Fruit fly (Drosophila melanogaster): ENCODE measurements around the gene CG11964.

CG11964 gene

DNA sequence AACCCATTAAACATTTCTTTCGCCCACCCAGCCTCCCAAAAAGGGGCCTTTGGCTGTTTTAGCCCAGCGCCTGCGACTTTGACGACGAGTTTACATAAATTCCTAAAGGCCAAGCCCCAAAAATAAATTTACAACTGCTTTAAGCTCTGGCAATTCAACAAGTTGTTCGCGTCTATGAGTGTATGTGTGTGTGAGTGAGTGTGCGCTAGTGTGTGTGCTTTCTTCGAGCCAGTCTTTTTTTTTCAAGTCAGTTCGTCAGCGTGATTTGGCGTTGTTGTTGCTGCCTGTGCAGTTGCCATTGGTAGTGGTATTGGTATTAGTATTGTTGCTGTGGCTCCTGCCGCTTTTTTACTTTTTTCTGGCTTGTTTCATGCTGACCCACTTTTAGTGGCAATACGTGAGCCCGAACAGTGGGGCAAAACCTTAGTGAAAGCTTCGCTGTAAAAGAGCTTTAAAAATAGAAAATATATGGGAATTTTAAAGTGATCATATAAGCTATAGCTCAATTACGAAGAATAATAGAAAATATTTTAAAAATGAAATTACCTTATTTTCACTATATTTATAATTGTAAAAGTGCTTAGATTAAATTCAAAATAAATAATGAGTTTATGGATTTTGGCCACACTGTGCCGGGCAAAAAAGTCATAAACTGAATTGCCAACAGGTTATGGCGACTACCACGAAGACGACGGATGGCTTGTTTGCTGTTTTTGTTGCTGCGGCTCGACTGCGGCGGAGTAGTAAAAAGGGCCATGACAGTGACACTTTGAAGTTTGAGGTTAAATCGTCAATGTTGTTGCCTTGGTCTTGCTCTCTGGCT is 893 bp upstream of the CG11964 start (continued):
- TF ChIP-seq Atf-2 (GFP tag; optimal IDR thresholded peaks at IDR 0.05): no peak
- TF ChIP-seq corto (GFP tag; optimal IDR thresholded peaks at IDR 0.05): peak; percentile 44
- TF ChIP-seq MESR4 (GFP tag; optimal IDR thresholded peaks at IDR 0.05): no peak
- peak; percentile 83 for TF ChIP-seq Xbp1 (GFP tag; optimal IDR thresholded peaks at IDR 0.05)
- TF ChIP-seq TFAM (GFP tag; optimal IDR thresholded peaks at IDR 0.05): no peak
- peak; percentile 69 for TF ChIP-seq tio (GFP tag; optimal IDR thresholded peaks at IDR 0.05)
- peak; percentile 79 for TF ChIP-seq H15 (GFP tag; IDR thresholded peaks at IDR 0.05)
- no peak for TF ChIP-seq ham (GFP tag; IDR thresholded peaks at IDR 0.05)
- TF ChIP-seq E2f1 (GFP tag; IDR thresholded peaks at IDR 0.05): peak; percentile 85
- TF ChIP-seq Dek (tag; optimal IDR thresholded peaks at IDR 0.05): peak; percentile 78
- TF ChIP-seq Hr39 (optimal IDR thresholded peaks at IDR 0.05): no peak
- TF ChIP-seq CG10959 (GFP tag; IDR thresholded peaks at IDR 0.05): peak; percentile 31; the same call in 1 of the 2 replicates
- peak; percentile 64 for TF ChIP-seq CG3847 (GFP tag; IDR thresholded peaks at IDR 0.05)
- TF ChIP-seq ab (GFP tag; optimal IDR thresholded peaks at IDR 0.05): no peak
- TF ChIP-seq CG8290 (GFP tag; optimal IDR thresholded peaks at IDR 0.05): peak; percentile 52
- TF ChIP-seq CG8290 (tag; optimal IDR thresholded peaks at IDR 0.05): no peak
- TF ChIP-seq vfl (GFP tag; optimal IDR thresholded peaks at IDR 0.05): peak; percentile 41
- peak; percentile 60; the same call in 1 of the 2 replicates for TF ChIP-seq CG10321 (GFP tag; IDR thresholded peaks at IDR 0.05)
- no peak for TF ChIP-seq sr (GFP tag; IDR thresholded peaks at IDR 0.05)
- TF ChIP-seq CG4424 (GFP tag; optimal IDR thresholded peaks at IDR 0.05): peak; percentile 84
- no peak for TF ChIP-seq CG8089 (GFP tag; optimal IDR thresholded peaks at IDR 0.05)
- peak; percentile 24 for TF ChIP-seq CG9876 (GFP tag; optimal IDR thresholded peaks at IDR 0.05)
- peak; percentile 79 to 94 for TF ChIP-seq bsh (GFP tag; optimal IDR thresholded peaks at IDR 0.05)
- TF ChIP-seq CG12391 (tag; optimal IDR thresholded peaks at IDR 0.05): peak; percentile 88
- peak; percentile 84 for TF ChIP-seq CG18599 (GFP tag; optimal IDR thresholded peaks at IDR 0.05)
- TF ChIP-seq vvl (GFP tag; IDR thresholded peaks at IDR 0.05): peak; percentile 86
- TF ChIP-seq CG1832 (GFP tag; optimal IDR thresholded peaks at IDR 0.05): no peak
- TF ChIP-seq CG4404 (GFP tag; IDR thresholded peaks at IDR 0.05): peak; percentile 62
- TF ChIP-seq HLHmδ (GFP tag; optimal IDR thresholded peaks at IDR 0.05): no peak
- TF ChIP-seq B-H2 (GFP tag; optimal IDR thresholded peaks at IDR 0.05): no peak
- TF ChIP-seq oc (tag; optimal IDR thresholded peaks at IDR 0.05): peak; percentile 60
- peak; percentile 18 for TF ChIP-seq Myb (GFP tag; optimal IDR thresholded peaks at IDR 0.05)
- peak; percentile 55 for TF ChIP-seq Chrac-16 (GFP tag; optimal IDR thresholded peaks at IDR 0.05)
- peak; percentile 65 for TF ChIP-seq CG18476 (GFP tag; optimal IDR thresholded peaks at IDR 0.05)
- peak; percentile 9 for TF ChIP-seq Dad (GFP tag; optimal IDR thresholded peaks at IDR 0.05)
- no peak for TF ChIP-seq GATAe (GFP tag; conservative IDR thresholded peaks at IDR 0.05)
- TF ChIP-seq pum (GFP tag; optimal IDR thresholded peaks at IDR 0.05): peak; percentile 17
- no peak for TF ChIP-seq Adf1 (GFP tag; IDR thresholded peaks at IDR 0.05)
- no peak for TF ChIP-seq HLH54F (GFP tag; optimal IDR thresholded peaks at IDR 0.05)
- peak; percentile 81 for TF ChIP-seq bcd (GFP tag; optimal IDR thresholded peaks at IDR 0.05)
- TF ChIP-seq NC2α (GFP tag; optimal IDR thresholded peaks at IDR 0.05): no peak
- TF ChIP-seq ewg (GFP tag; optimal IDR thresholded peaks at IDR 0.05): peak; percentile 71
- no peak for TF ChIP-seq Tbp (GFP tag; optimal IDR thresholded peaks at IDR 0.05)
- TF ChIP-seq repo (GFP tag; optimal IDR thresholded peaks at IDR 0.05): no peak
- TF ChIP-seq Aef1 (GFP tag; IDR thresholded peaks at IDR 0.05): peak; percentile 77
- no peak for TF ChIP-seq Hey (tag; optimal IDR thresholded peaks at IDR 0.05)
- TF ChIP-seq CG10274 (GFP tag; optimal IDR thresholded peaks at IDR 0.05): peak; percentile 52
- no peak for TF ChIP-seq Gsc (GFP tag; IDR thresholded peaks at IDR 0.05)
- TF ChIP-seq CG12219 (GFP tag; optimal IDR thresholded peaks at IDR 0.05): peak; percentile 56
- peak; percentile 67 for TF ChIP-seq CG9727 (GFP tag; optimal IDR thresholded peaks at IDR 0.05)
- peak; percentile 88 for TF ChIP-seq grau (tag; optimal IDR thresholded peaks at IDR 0.05)

Measured in whole organism, embryonic.